Worm (Caenorhabditis elegans) whole organism, mixed stage, embryonic: ENCODE data around the gene orc-2.

ENCODE experiments used
- drap-1 ChIP-seq: fragments of 200-800 bp; sonication (Bioruptor generic); optimal IDR thresholded peaks from 3 replicates; lab custom pipeline; 2018; ENCODE audit warnings: mild to moderate bottlenecking, missing genetic modification characterization, missing compliant biosample characterization
- elt-3 ChIP-seq: fragments of 150-350 bp; optimal IDR thresholded peaks from 2 replicates; lab custom pipeline; 2014; ENCODE audit warnings: missing biosample characterization, missing genetic modification characterization
- lin-32 ChIP-seq: fragments of 200-800 bp; sonication (Bioruptor generic); optimal IDR thresholded peaks from 2 replicates; lab custom pipeline; 2018; ENCODE audit warnings: mild to moderate bottlenecking, missing genetic modification characterization, missing compliant biosample characterization
- lsy-2 ChIP-seq: fragments of 150-350 bp; optimal IDR thresholded peaks from 2 replicates; lab custom pipeline; 2014; ENCODE audit warnings: missing biosample characterization, missing genetic modification characterization
- unc-62 ChIP-seq: fragments of 150-350 bp; optimal IDR thresholded peaks from 2 replicates; lab custom pipeline; 2014; ENCODE audit warnings: missing biosample characterization, missing genetic modification reagents, missing genetic modification characterization

ce11 chrII:10918293-10918756, 44.6 kb downstream of the orc-2 start, which contains the start of gene tba-4:
- TF ChIP-seq elt-3 (tag; lab: Kevin White, UChicago) (no peak), unc-62 (GFP tag; lab: Kevin White, UChicago) (no peak), lsy-2 (tag; lab: Kevin White, UChicago) (no peak), drap-1 (GFP tag; lab: Kevin White, UChicago) (no peak), lin-32 (GFP tag; lab: Kevin White, UChicago) (no peak)
